Worm (Caenorhabditis elegans): Measurements from ENCODE around the gene bath-10.

- TF ChIP-seq snpc-4 (tag; optimal IDR thresholded peaks at IDR 0.05) (no peak), mdl-1 (tag; optimal IDR thresholded peaks at IDR 0.05) (no peak), nhr-23 (tag; optimal IDR thresholded peaks at IDR 0.05) (no peak), lin-39 (tag; optimal IDR thresholded peaks at IDR 0.05) (no peak), ceh-82 (tag; optimal IDR thresholded peaks at IDR 0.05) (no peak), blmp-1 (tag; optimal IDR thresholded peaks at IDR 0.05; ENCODE audit: insufficient read depth) (no peak), nhr-237 (tag; optimal IDR thresholded peaks at IDR 0.05) (no peak), unc-62 (GFP tag; optimal IDR thresholded peaks at IDR 0.05) (no peak), peb-1 (tag; optimal IDR thresholded peaks at IDR 0.05) (no peak)
These were observed 7.8 kb upstream of the bath-10 start, which contains the start of gene Y49F6C.6 for ce11 chrII:3367100-3367499.

Data from whole organism, L2 larva.